Worm (Caenorhabditis elegans) whole organism, L2 larva: Measurements from ENCODE around the gene Y7A5A.24.

Experiments
- alr-1 ChIP-seq: fragments of 150-350 bp; optimal IDR thresholded peaks from 2 replicates; lab custom pipeline; 2014; ENCODE audit warnings: missing biosample characterization, missing genetic modification characterization
- ceh-16 ChIP-seq: fragments of 150-350 bp; optimal IDR thresholded peaks from 2 replicates; lab custom pipeline; 2014; ENCODE audit warnings: missing biosample characterization, missing genetic modification characterization
- elt-3 ChIP-seq: sonication (generic microtip); optimal IDR thresholded peaks from 2 replicates; lab custom pipeline; 2017; ENCODE audit warnings: missing biosample characterization, missing genetic modification characterization
- fos-1 ChIP-seq: fragments of 150-350 bp; optimal IDR thresholded peaks from 2 replicates; lab custom pipeline; 2014; ENCODE audit warnings: missing biosample characterization, missing genetic modification characterization
- mab-5 ChIP-seq: fragments of 150-350 bp; optimal IDR thresholded peaks from 2 replicates; lab custom pipeline; 2014; ENCODE audit warnings: missing biosample characterization, missing genetic modification characterization
- mdl-1 ChIP-seq, 2 experiments: fragments of 150-350 bp in 1 of 2; sonication (generic microtip) in 1 of 2; optimal IDR thresholded peaks; 2 replicates each; lab custom pipeline; 2017; ENCODE audit warnings: missing biosample characterization in 2 of 2, missing genetic modification characterization in 2 of 2
- skn-1 ChIP-seq: sonication (generic microtip); optimal IDR thresholded peaks from 2 replicates; lab custom pipeline; 2017; ENCODE audit warnings: missing biosample characterization, missing genetic modification characterization

DNA sequence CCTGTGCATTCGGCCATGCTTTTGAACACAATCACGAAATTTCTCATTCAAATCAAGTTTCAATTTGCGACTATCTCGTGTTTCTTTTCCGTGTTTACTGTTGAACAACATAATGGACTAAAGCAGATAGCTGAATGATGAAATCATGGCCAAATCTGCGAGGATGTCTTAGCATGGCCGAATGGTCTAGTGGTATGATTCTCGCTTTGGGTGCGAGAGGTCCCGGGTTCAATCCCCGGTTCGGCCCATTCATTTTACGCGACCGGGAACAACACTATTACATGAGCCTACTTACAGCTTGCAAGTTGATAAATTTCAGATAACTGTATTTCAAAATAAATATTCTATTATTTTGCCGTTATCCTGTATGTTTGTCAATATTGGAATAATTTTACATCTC, 30.7 kb downstream of the Y7A5A.24 start:
- TF ChIP-seq fos-1 (tag; lab: Kevin White, UChicago) (no peak), ceh-16 (tag; lab: Kevin White, UChicago) (no peak), mab-5 (tag; lab: Kevin White, UChicago) (no peak), alr-1 (no peak), elt-3 (tag; lab: Kevin White, UChicago) (no peak), mdl-1 (tag; optimal IDR thresholded peaks at IDR 0.05; lab: Kevin White, UChicago) (no peak), skn-1 (tag; lab: Kevin White, UChicago) (no peak)
